Worm (Caenorhabditis elegans) whole organism, L2 larva: ENCODE data around the gene srz-103.

Experiments
- F13H6.1 ChIP-seq: sonication (generic microtip); optimal IDR thresholded peaks from 2 replicates; lab custom pipeline; 2016; ENCODE audit warnings: missing genetic modification characterization, missing compliant biosample characterization
- R02D3.7 ChIP-seq: fragments of 150-350 bp; optimal IDR thresholded peaks from 2 replicates; lab custom pipeline; 2014; ENCODE audit warnings: missing biosample characterization, missing genetic modification characterization
- Y55F3AM.14 ChIP-seq: fragments of 200-800 bp; sonication (Bioruptor generic); optimal IDR thresholded peaks from 2 replicates; lab custom pipeline; 2018; ENCODE audit warnings: mild to moderate bottlenecking, missing genetic modification characterization, missing compliant biosample characterization
- elt-3 ChIP-seq: sonication (generic microtip); optimal IDR thresholded peaks from 2 replicates; lab custom pipeline; 2017; ENCODE audit warnings: missing biosample characterization, missing genetic modification characterization
- gmeb-1 ChIP-seq: fragments of 150-350 bp; optimal IDR thresholded peaks from 2 replicates; lab custom pipeline; 2014; ENCODE audit warnings: missing biosample characterization, missing genetic modification characterization
- lin-11 ChIP-seq: fragments of 150-350 bp; sonication (generic microtip); optimal IDR thresholded peaks from 2 replicates; lab custom pipeline; 2014; ENCODE audit warnings: missing biosample characterization, missing genetic modification characterization, inconsistent platforms, mixed read lengths
- mbf-1 ChIP-seq: sonication (generic microtip); optimal IDR thresholded peaks from 2 replicates; lab custom pipeline; 2017; ENCODE audit warnings: missing biosample characterization, missing genetic modification characterization
- mdl-1 ChIP-seq, 2 experiments: fragments of 150-350 bp in 1 of 2; sonication (generic microtip) in 1 of 2; optimal IDR thresholded peaks; 2 replicates each; lab custom pipeline; 2017; ENCODE audit warnings: missing biosample characterization in 2 of 2, missing genetic modification characterization in 2 of 2
- nhr-12 ChIP-seq: fragments of 150-350 bp; optimal IDR thresholded peaks from 2 replicates; lab custom pipeline; 2014; ENCODE audit warnings: missing biosample characterization, missing genetic modification characterization
- nhr-21 ChIP-seq: fragments of 150-350 bp; optimal IDR thresholded peaks from 2 replicates; lab custom pipeline; 2014; ENCODE audit warnings: missing biosample characterization, missing genetic modification characterization
- nhr-25 ChIP-seq: fragments of 150-350 bp; sonication (generic microtip); optimal IDR thresholded peaks from 3 replicates; lab custom pipeline; 2014; ENCODE audit warnings: missing biosample characterization, missing genetic modification characterization
- skn-1 ChIP-seq: sonication (generic microtip); optimal IDR thresholded peaks from 2 replicates; lab custom pipeline; 2017; ENCODE audit warnings: missing biosample characterization, missing genetic modification characterization
- unc-62 ChIP-seq: fragments of 150-350 bp; optimal IDR thresholded peaks from 2 replicates; lab custom pipeline; 2014; ENCODE audit warnings: missing biosample characterization, missing genetic modification reagents, missing genetic modification characterization
- zag-1 ChIP-seq: fragments of 150-350 bp; optimal IDR thresholded peaks from 2 replicates; lab custom pipeline; 2014; ENCODE audit warnings: missing biosample characterization, missing genetic modification characterization

DNA sequence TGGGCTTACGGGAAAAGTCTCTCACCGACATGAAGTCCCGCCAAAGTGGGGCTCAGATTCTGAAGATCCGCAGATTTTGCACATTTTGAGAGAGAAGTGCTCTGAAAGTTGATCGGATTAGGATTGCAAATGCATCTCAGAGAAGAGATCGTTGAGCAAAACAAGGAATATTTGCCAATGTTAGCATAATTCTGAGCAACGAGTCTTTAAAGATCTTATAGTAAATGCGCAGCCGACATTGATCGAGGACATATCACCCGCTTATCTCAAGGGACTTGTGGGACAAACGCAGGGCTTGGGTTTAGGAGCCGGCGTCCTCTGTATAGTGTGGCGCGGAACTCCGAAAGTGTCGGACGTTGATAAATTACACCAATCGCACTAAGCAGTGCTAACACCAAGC lies 44.6 kb upstream of the srz-103 start, which contains the start of gene nhr-112:
- TF ChIP-seq nhr-21 (tag; lab: Kevin White, UChicago) (no peak), F13H6.1 (tag; lab: Kevin White, UChicago) (no peak), gmeb-1 (no peak), elt-3 (no peak), skn-1 (tag; lab: Kevin White, UChicago) (no peak), unc-62 (GFP tag; lab: Kevin White, UChicago) (no peak), mdl-1 (tag; optimal IDR thresholded peaks at IDR 0.05; lab: Kevin White, UChicago) (no peak), zag-1 (tag; lab: Kevin White, UChicago) (no peak), nhr-25 (no peak), R02D3.7 (tag; lab: Kevin White, UChicago) (no peak), nhr-12 (no peak), mbf-1 (tag; lab: Kevin White, UChicago) (no peak), Y55F3AM.14 (GFP tag; lab: Kevin White, UChicago) (no peak), lin-11 (no peak)
